Worm (Caenorhabditis elegans) whole organism, young adult: ENCODE data around the gene C02H6.3.

Source experiments
- C06A6.2 ChIP-seq: fragments of 200-800 bp; sonication (Bioruptor generic); conservative IDR thresholded peaks from 2 replicates; pipeline ENCODE4 v1.3.6; 2022; ENCODE audit warnings: missing genetic modification characterization, missing compliant biosample characterization
- F10E7.11 ChIP-seq: sonication (generic microtip); optimal IDR thresholded peaks from 2 replicates; lab custom pipeline; 2017; ENCODE audit warnings: mild to moderate bottlenecking, missing genetic modification characterization, moderate library complexity, missing compliant biosample characterization
- F23B12.7 ChIP-seq: sonication (generic microtip); optimal IDR thresholded peaks from 2 replicates; lab custom pipeline; 2017; ENCODE audit warnings: missing genetic modification characterization, mild to moderate bottlenecking, missing compliant biosample characterization, antibody characterized with exemption, moderate library complexity; ENCODE audit not compliant: insufficient read depth
- F55B11.4 ChIP-seq: sonication (generic microtip); optimal IDR thresholded peaks from 2 replicates; lab custom pipeline; 2016; ENCODE audit warnings: missing compliant biosample characterization, missing genetic modification characterization, borderline replicate concordance; ENCODE audit not compliant: insufficient read depth
- F57C9.4 ChIP-seq: sonication (generic microtip); optimal IDR thresholded peaks from 2 replicates; lab custom pipeline; 2017; ENCODE audit warnings: mild to moderate bottlenecking, missing genetic modification characterization, missing compliant biosample characterization
- K11D2.4 ChIP-seq: fragments of 200-800 bp; sonication (Bioruptor generic); IDR thresholded peaks from 2 replicates; pipeline ENCODE4 v1.3.6; 2022; ENCODE audit warnings: missing genetic modification reagents, missing genetic modification characterization, missing compliant biosample characterization
- T26A5.8 ChIP-seq: sonication (generic microtip); optimal IDR thresholded peaks from 2 replicates; lab custom pipeline; 2016; ENCODE audit warnings: missing genetic modification characterization, missing compliant biosample characterization
- Y53G8AR.9 ChIP-seq: fragments of 200-800 bp; sonication (Bioruptor generic); conservative IDR thresholded peaks from 2 replicates; pipeline ENCODE4 v1.3.6; 2022; ENCODE audit warnings: missing genetic modification reagents, missing genetic modification characterization, missing compliant biosample characterization
- Y95B8A.8 ChIP-seq: fragments of 200-800 bp; sonication (Bioruptor generic); IDR thresholded peaks from 2 replicates; pipeline ENCODE4 v1.3.6; 2022; ENCODE audit warnings: missing genetic modification reagents, missing genetic modification characterization, missing compliant biosample characterization
- ZK185.1 ChIP-seq: sonication (generic microtip); optimal IDR thresholded peaks from 2 replicates; lab custom pipeline; 2016; ENCODE audit warnings: mild to moderate bottlenecking, missing genetic modification characterization, missing compliant biosample characterization; ENCODE audit not compliant: poor library complexity, severe bottlenecking
- attf-5 ChIP-seq: fragments of 200-800 bp; sonication (Bioruptor generic); optimal IDR thresholded peaks from 2 replicates; lab custom pipeline; 2018; ENCODE audit warnings: mild to moderate bottlenecking, missing genetic modification characterization, missing compliant biosample characterization
- bed-1 ChIP-seq: fragments of 200-800 bp; sonication (Bioruptor generic); IDR thresholded peaks from 2 replicates; pipeline ENCODE4 v1.3.6; 2022; ENCODE audit warnings: missing genetic modification reagents, missing genetic modification characterization, missing compliant biosample characterization
- ceh-58 ChIP-seq: fragments of 200-800 bp; sonication (Bioruptor generic); IDR thresholded peaks from 2 replicates; pipeline ENCODE4 v1.3.6; 2022; ENCODE audit warnings: missing genetic modification characterization, missing compliant biosample characterization
- die-1 ChIP-seq: sonication (generic microtip); optimal IDR thresholded peaks from 2 replicates; lab custom pipeline; 2016; ENCODE audit warnings: missing genotype, mild to moderate bottlenecking, missing genetic modification characterization, missing compliant biosample characterization
- dpl-1 ChIP-seq: fragments of 150-350 bp; optimal IDR thresholded peaks from 2 replicates; lab custom pipeline; 2014; ENCODE audit warnings: missing biosample characterization, missing genetic modification reagents, missing genetic modification characterization
- efl-1 ChIP-seq: fragments of 150-350 bp; optimal IDR thresholded peaks from 2 replicates; lab custom pipeline; 2014; ENCODE audit warnings: missing biosample characterization, missing genetic modification reagents, missing genetic modification characterization
- egl-44 ChIP-seq: fragments of 200-800 bp; sonication (Bioruptor generic); IDR thresholded peaks from 2 replicates; pipeline ENCODE4 v1.3.6; 2022; ENCODE audit warnings: missing genetic modification reagents, missing genetic modification characterization, missing compliant biosample characterization
- hmg-20 ChIP-seq: fragments of 200-800 bp; sonication (Bioruptor generic); IDR thresholded peaks from 2 replicates; pipeline ENCODE4 v1.3.6; 2022; ENCODE audit warnings: missing genetic modification reagents, missing genetic modification characterization, missing compliant biosample characterization
- let-607 ChIP-seq, 2 experiments: fragments of 200-800 bp in 1 of 2; sonication (Bioruptor generic) in 1 of 2; sonication (generic microtip) in 1 of 2; optimal IDR thresholded peaks; 2 replicates each; lab custom pipeline; 2016 to 2018; ENCODE audit warnings: mild to moderate bottlenecking in 2 of 2, missing compliant biosample characterization in 2 of 2, missing genetic modification characterization in 2 of 2, moderate library complexity in 2 of 2, missing genotype in 1 of 2
- lin-26 ChIP-seq: fragments of 200-800 bp; sonication (Bioruptor generic); IDR thresholded peaks from 2 replicates; pipeline ENCODE4 v1.3.6; 2022; ENCODE audit warnings: missing genetic modification reagents, missing genetic modification characterization, missing compliant biosample characterization
- lin-40 ChIP-seq: sonication (generic microtip); optimal IDR thresholded peaks from 2 replicates; lab custom pipeline; 2016; ENCODE audit warnings: missing genetic modification characterization, mild to moderate bottlenecking, missing compliant biosample characterization, missing genotype, missing genetic modification reagents
- lsy-27 ChIP-seq: sonication (generic microtip); optimal IDR thresholded peaks from 2 replicates; lab custom pipeline; 2017; ENCODE audit warnings: missing genetic modification characterization, mild to moderate bottlenecking, missing compliant biosample characterization, antibody characterized with exemption, missing genotype, borderline replicate concordance; ENCODE audit not compliant: insufficient read depth
- madf-3 ChIP-seq: fragments of 200-800 bp; sonication (Bioruptor generic); IDR thresholded peaks from 2 replicates; pipeline ENCODE4 v1.3.6; 2022; ENCODE audit warnings: missing genetic modification reagents, missing genetic modification characterization, missing compliant biosample characterization
- mxl-1 ChIP-seq: sonication (generic microtip); optimal IDR thresholded peaks from 2 replicates; lab custom pipeline; 2016; ENCODE audit warnings: missing genetic modification characterization, missing compliant biosample characterization
- nhr-179 ChIP-seq: sonication (generic microtip); optimal IDR thresholded peaks from 2 replicates; lab custom pipeline; 2016; ENCODE audit warnings: mild to moderate bottlenecking, missing genetic modification characterization, missing compliant biosample characterization
- nhr-27 ChIP-seq: fragments of 200-800 bp; sonication (Bioruptor generic); optimal IDR thresholded peaks from 2 replicates; lab custom pipeline; 2018; ENCODE audit warnings: mild to moderate bottlenecking, missing genetic modification characterization, moderate library complexity, missing compliant biosample characterization
- pbrm-1 ChIP-seq: fragments of 200-800 bp; sonication (Bioruptor generic); IDR thresholded peaks from 2 replicates; pipeline ENCODE4 v1.3.6; 2022; ENCODE audit warnings: missing genetic modification reagents, missing genetic modification characterization, missing compliant biosample characterization
- sdz-38 ChIP-seq: sonication (generic microtip); optimal IDR thresholded peaks from 2 replicates; lab custom pipeline; 2016; ENCODE audit warnings: missing genotype, missing genetic modification characterization, missing compliant biosample characterization
- snpc-1.3 ChIP-seq: sonication (generic microtip); optimal IDR thresholded peaks from 2 replicates; lab custom pipeline; 2017; ENCODE audit warnings: missing genetic modification characterization, mild to moderate bottlenecking, missing compliant biosample characterization, antibody characterized with exemption, moderate library complexity, missing genotype, missing genetic modification reagents; ENCODE audit not compliant: insufficient read depth
- somi-1 ChIP-seq: fragments of 200-800 bp; sonication (Bioruptor generic); optimal IDR thresholded peaks from 2 replicates; lab custom pipeline; 2018; ENCODE audit warnings: mild to moderate bottlenecking, missing genetic modification characterization, missing compliant biosample characterization
- unc-130 ChIP-seq: sonication (generic microtip); optimal IDR thresholded peaks from 2 replicates; lab custom pipeline; 2016; ENCODE audit warnings: missing genetic modification reagents, missing genetic modification characterization, missing compliant biosample characterization
- ztf-18 ChIP-seq: sonication (generic microtip); optimal IDR thresholded peaks from 2 replicates; lab custom pipeline; 2016; ENCODE audit warnings: missing genotype, mild to moderate bottlenecking, missing genetic modification characterization, missing compliant biosample characterization
- ztf-22 ChIP-seq: fragments of 200-800 bp; sonication (Bioruptor generic); optimal IDR thresholded peaks from 2 replicates; lab custom pipeline; 2018; ENCODE audit warnings: mild to moderate bottlenecking, missing genetic modification characterization, moderate library complexity, missing compliant biosample characterization
- ztf-25 ChIP-seq: fragments of 200-800 bp; sonication (Bioruptor generic); IDR thresholded peaks from 2 replicates; pipeline ENCODE4 v1.3.6; 2022; ENCODE audit warnings: missing genetic modification reagents, missing genetic modification characterization, missing compliant biosample characterization
- ztf-26 ChIP-seq: sonication (generic microtip); optimal IDR thresholded peaks from 2 replicates; lab custom pipeline; 2017; ENCODE audit warnings: missing genetic modification characterization, missing compliant biosample characterization
- ztf-28 ChIP-seq: fragments of 200-800 bp; sonication (Bioruptor generic); IDR thresholded peaks from 2 replicates; pipeline ENCODE4 v1.3.6; 2022; ENCODE audit warnings: missing genetic modification reagents, missing genetic modification characterization, missing compliant biosample characterization
- ztf-3 ChIP-seq: fragments of 200-800 bp; sonication (Bioruptor generic); optimal IDR thresholded peaks from 2 replicates; lab custom pipeline; 2018; ENCODE audit warnings: mild to moderate bottlenecking, missing genetic modification characterization, missing compliant biosample characterization

Gene C02H6.3

DNA sequence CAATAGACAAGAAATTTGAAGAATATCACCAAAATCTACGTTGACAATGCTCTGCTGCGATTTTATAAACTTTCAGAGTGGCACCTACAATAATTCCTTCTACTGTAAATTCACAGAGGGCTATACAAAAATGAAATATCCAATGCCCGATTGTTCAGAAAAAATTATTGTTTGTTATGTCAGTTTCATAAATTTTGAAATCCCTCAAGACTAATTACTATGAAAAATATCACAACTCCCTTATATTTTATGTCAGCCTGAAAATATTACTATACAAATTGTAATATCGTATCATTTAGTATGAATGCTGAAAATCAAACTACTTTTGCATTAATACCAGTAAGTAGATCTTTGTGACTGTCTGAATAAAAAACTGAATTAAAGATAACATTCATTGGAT lies 12.9 kb upstream of the C02H6.3 start, which contains the start of gene srx-60 (continued):
- TF ChIP-seq F23B12.7 (tag; lab: Kevin White, UChicago): no peak
- no peak for TF ChIP-seq ztf-26 (tag; lab: Kevin White, UChicago)

DNA sequence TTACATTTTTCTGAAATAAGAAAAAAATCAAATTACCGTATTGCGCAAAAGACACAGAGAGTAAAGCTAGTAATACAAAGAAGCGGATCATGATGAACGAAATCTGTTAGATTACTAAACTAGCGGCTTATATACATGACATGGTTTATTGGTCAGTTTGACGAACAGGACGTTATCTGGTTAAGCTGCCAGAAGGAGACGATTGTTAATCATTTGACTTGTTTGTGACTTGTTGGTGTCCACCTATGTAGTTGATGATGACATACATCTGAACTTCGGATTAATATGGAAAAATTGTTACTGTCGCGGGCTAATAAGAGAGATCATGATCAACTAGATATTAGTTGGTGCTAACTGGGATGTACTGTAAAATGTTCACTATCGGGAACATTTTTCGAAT lies 12.4 kb upstream of the C02H6.3 start, which contains the start of gene cnc-9:
Gene cnc-9 (minus strand): TSS at position 101 of the 400 bp plus-strand sequence.
- TF ChIP-seq lsy-27 (tag; lab: Kevin White, UChicago): no peak
- TF ChIP-seq ztf-22: no peak
- TF ChIP-seq unc-130: no peak
- TF ChIP-seq let-607 (tag; optimal IDR thresholded peaks at IDR 0.05; lab: Kevin White, UChicago): no peak
- TF ChIP-seq F10E7.11 (tag; lab: Kevin White, UChicago): no peak
- no peak for TF ChIP-seq mxl-1 (tag; lab: Kevin White, UChicago)
- TF ChIP-seq lin-40: no peak
- no peak for TF ChIP-seq ztf-3 (GFP tag; lab: Kevin White, UChicago)
- no peak for TF ChIP-seq F55B11.4 (tag; lab: Kevin White, UChicago)
- TF ChIP-seq dpl-1 (GFP tag; lab: Kevin White, UChicago): no peak

DNA sequence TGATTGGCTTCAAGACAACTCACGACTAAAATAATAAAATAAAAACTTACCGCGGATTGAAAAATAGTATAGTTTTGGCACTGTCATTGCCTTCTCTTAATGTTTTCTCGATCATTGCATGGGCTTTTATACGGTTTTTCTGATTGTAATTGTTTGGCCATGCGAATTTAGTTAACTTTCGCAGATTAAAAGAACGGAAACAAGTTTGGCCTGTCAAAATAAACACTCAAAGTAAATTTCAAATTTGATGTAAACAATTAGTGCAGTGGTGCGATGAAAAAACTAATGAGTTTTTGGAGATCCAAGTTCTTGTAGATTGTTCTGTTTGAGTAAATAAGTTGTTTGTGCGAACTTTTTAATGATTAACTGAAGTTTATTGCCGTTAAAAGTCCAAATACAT lies 11.5 kb upstream of the C02H6.3 start, which contains the start of gene gst-41:
Gene gst-41 (minus strand): TSS at position 101 of the 400 bp plus-strand sequence.
- TF ChIP-seq lsy-27 (tag; lab: Kevin White, UChicago): no peak
- TF ChIP-seq nhr-179 (tag; lab: Kevin White, UChicago): no peak
- TF ChIP-seq Y95B8A.8: no peak
- TF ChIP-seq snpc-1.3 (tag; lab: Kevin White, UChicago): no peak
- TF ChIP-seq nhr-27 (tag; lab: Kevin White, UChicago): no peak
- TF ChIP-seq mxl-1 (tag; lab: Kevin White, UChicago): no peak
- no peak for TF ChIP-seq attf-5 (GFP tag; lab: Kevin White, UChicago)
- TF ChIP-seq K11D2.4 (GFP tag; lab: Robert Waterston, UW): no peak
- TF ChIP-seq ZK185.1 (tag; lab: Kevin White, UChicago): no peak
- no peak for TF ChIP-seq T26A5.8 (tag; lab: Kevin White, UChicago)
- no peak for TF ChIP-seq die-1 (tag; lab: Kevin White, UChicago)
- TF ChIP-seq lin-26 (GFP tag; lab: Robert Waterston, UW): no peak
- TF ChIP-seq ceh-58 (GFP tag; lab: Robert Waterston, UW): no peak
- no peak for TF ChIP-seq ztf-25
- no peak for TF ChIP-seq let-607 (tag; optimal IDR thresholded peaks at IDR 0.05; lab: Kevin White, UChicago)

DNA sequence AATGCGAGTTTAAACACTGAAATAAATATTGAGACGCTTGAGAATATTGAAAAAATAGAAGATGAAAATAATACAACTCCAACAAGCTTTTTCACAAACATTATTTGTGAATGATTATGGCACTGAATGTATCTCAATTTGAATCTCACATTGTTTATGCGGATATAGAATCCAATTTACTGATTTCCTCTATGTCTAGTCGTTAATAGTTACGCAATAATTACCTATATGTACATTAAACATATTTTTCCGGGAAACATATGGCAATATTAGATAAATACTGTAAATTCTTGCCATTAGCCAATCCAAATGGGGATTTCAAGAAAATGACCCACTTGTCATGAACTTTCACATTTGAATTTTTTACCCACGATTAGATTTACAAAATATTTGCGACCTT lies 7.7 kb upstream of the C02H6.3 start, which contains the start of gene srx-9:
Gene srx-9 (minus strand): TSS at position 101 of the 400 bp plus-strand sequence.
- TF ChIP-seq madf-3 (GFP tag; lab: Robert Waterston, UW) (no peak), somi-1 (GFP tag; lab: Kevin White, UChicago) (no peak), lsy-27 (tag; lab: Kevin White, UChicago) (no peak), hmg-20 (no peak), F57C9.4 (tag; lab: Kevin White, UChicago) (no peak), efl-1 (GFP tag; lab: Kevin White, UChicago) (no peak), Y53G8AR.9 (no peak), bed-1 (GFP tag; lab: Robert Waterston, UW) (no peak), pbrm-1 (no peak), sdz-38 (tag; lab: Kevin White, UChicago) (no peak), ztf-18 (tag; lab: Kevin White, UChicago) (no peak), egl-44 (GFP tag; lab: Robert Waterston, UW) (no peak), unc-130 (no peak), ztf-28 (GFP tag; lab: Robert Waterston, UW) (no peak), C06A6.2 (GFP tag; lab: Robert Waterston, UW) (no peak)
- TF ChIP-seq, all 124 proteins: peak for 0
